Fruit fly (Drosophila melanogaster): ENCODE results near the gene MSAmiP.

DNA sequence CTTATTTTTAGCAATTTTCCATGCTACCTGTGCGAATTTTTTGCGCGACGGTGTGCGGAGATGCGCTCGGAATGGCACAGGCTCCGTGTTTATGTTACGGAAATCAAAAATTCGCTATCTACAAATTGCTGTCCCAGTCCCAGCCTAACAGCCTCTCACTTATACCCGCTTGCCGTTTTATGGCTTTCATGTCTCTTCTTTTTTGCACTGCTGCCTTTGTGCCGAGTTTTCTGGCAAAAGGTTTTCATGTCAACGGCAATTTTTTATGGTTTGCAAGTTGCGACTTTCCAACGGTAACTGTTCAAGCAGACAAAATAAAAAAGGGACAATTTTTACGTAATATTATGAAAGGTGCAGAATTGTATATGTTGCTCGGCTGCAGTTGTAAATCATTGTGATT lies 85.2 kb downstream of the MSAmiP start:
- TF ChIP-seq pan (optimal IDR thresholded peaks at IDR 0.05), result no peak
- TF ChIP-seq psq (optimal IDR thresholded peaks at IDR 0.05), result no peak
- no peak for TF ChIP-seq Dll (optimal IDR thresholded peaks at IDR 0.05)
- TF ChIP-seq usp (GFP tag; optimal IDR thresholded peaks at IDR 0.05), result no peak
